Worm (Caenorhabditis elegans): ENCODE data around the gene col-114.

The col-114 gene

ce11 chrIV:7219398-7220087 lies 26.9 kb downstream of the col-114 start, which contains the start of the genes glb-23 and R13A1.1:
Gene glb-23 (minus strand): TSS chrIV:7219498.
Gene R13A1.1 (plus strand): TSS chrIV:7220037.
- TF ChIP-seq blmp-1 (tag; optimal IDR thresholded peaks at IDR 0.05) = no peak
- no peak for TF ChIP-seq ztf-4 (tag; optimal IDR thresholded peaks at IDR 0.05)
- TF ChIP-seq nhr-77 (tag; optimal IDR thresholded peaks at IDR 0.05) = no peak
- no peak for TF ChIP-seq aly-2 (tag; optimal IDR thresholded peaks at IDR 0.05)
- no peak for TF ChIP-seq elt-2 (tag; optimal IDR thresholded peaks at IDR 0.05)
- no peak for TF ChIP-seq mef-2 (tag; optimal IDR thresholded peaks at IDR 0.05)
- TF ChIP-seq nhr-85 (tag) = no peak
- TF ChIP-seq grh-1 (GFP tag; IDR thresholded peaks at IDR 0.05) = no peak
- TF ChIP-seq nhr-90 (tag; optimal IDR thresholded peaks at IDR 0.05; ENCODE audit: poor library complexity) = no peak
- TF ChIP-seq fkh-8 (tag; optimal IDR thresholded peaks at IDR 0.05) = no peak
- no peak for TF ChIP-seq ztf-11 (tag; optimal IDR thresholded peaks at IDR 0.05)
- TF ChIP-seq ceh-82 (tag; optimal IDR thresholded peaks at IDR 0.05) = no peak
- TF ChIP-seq dpl-1 (GFP tag; optimal IDR thresholded peaks at IDR 0.05) = no peak
- no peak for TF ChIP-seq mdl-1 (tag; optimal IDR thresholded peaks at IDR 0.05)
- no peak for TF ChIP-seq unc-98 (GFP tag; IDR thresholded peaks at IDR 0.05)
- TF ChIP-seq pag-3 (tag; optimal IDR thresholded peaks at IDR 0.05; ENCODE audit: borderline replicate concordance, insufficient read depth) = no peak
- TF ChIP-seq swsn-7 (tag; optimal IDR thresholded peaks at IDR 0.05) = no peak

- no peak for TF ChIP-seq ceh-8 (GFP tag; optimal IDR thresholded peaks at IDR 0.05)
- TF ChIP-seq zag-1 (tag; optimal IDR thresholded peaks at IDR 0.05) = no peak
- no peak for TF ChIP-seq fos-1 (tag; optimal IDR thresholded peaks at IDR 0.05)
- no peak for TF ChIP-seq ztf-4 (tag; optimal IDR thresholded peaks at IDR 0.05)
- no peak for TF ChIP-seq ceh-63 (GFP tag; optimal IDR thresholded peaks at IDR 0.05)
- TF ChIP-seq nhr-237 (tag; optimal IDR thresholded peaks at IDR 0.05) = no peak
- no peak for TF ChIP-seq ceh-88 (GFP tag; IDR thresholded peaks at IDR 0.05)
- no peak for TF ChIP-seq F16B12.6 (tag; optimal IDR thresholded peaks at IDR 0.05)
- TF ChIP-seq lin-14 (GFP tag; optimal IDR thresholded peaks at IDR 0.05) = no peak
- TF ChIP-seq lin-35 (GFP tag; optimal IDR thresholded peaks at IDR 0.05) = no peak
- no peak for TF ChIP-seq Y116A8C.19 (tag; optimal IDR thresholded peaks at IDR 0.05; ENCODE audit: borderline replicate concordance)
- TF ChIP-seq C04F5.9 (tag; optimal IDR thresholded peaks at IDR 0.05) = no peak
- no peak for TF ChIP-seq rnt-1 (tag; optimal IDR thresholded peaks at IDR 0.05)
- no peak for TF ChIP-seq ama-1 (optimal IDR thresholded peaks at IDR 0.05)
- TF ChIP-seq efl-3 (GFP tag; optimal IDR thresholded peaks at IDR 0.05) = no peak
- no peak for TF ChIP-seq alr-1 (tag; optimal IDR thresholded peaks at IDR 0.05; ENCODE audit: borderline replicate concordance)
- TF ChIP-seq aly-2 (tag; optimal IDR thresholded peaks at IDR 0.05) = no peak
- TF ChIP-seq lin-15B (tag; optimal IDR thresholded peaks at IDR 0.05) = no peak
- no peak for TF ChIP-seq zip-4 (GFP tag; optimal IDR thresholded peaks at IDR 0.05)
Measured at ce11 chrIV:7216210-7216609, 30.2 kb downstream of the col-114 start.

- TF ChIP-seq pax-3 (tag; optimal IDR thresholded peaks at IDR 0.05) (no peak), lin-35 (GFP tag; optimal IDR thresholded peaks at IDR 0.05) (peak in 1 of 2 experiments; percentile 14)
Measured at ce11 chrIV:7212769-7213168, 33.7 kb downstream of the col-114 start.

- TF ChIP-seq snu-23 (GFP tag; optimal IDR thresholded peaks at IDR 0.05) (no peak), efl-1 (optimal IDR thresholded peaks at IDR 0.05) (no peak), efl-1 (GFP tag; optimal IDR thresholded peaks at IDR 0.05 in 1 of 2) (no peak), fos-1 (tag; optimal IDR thresholded peaks at IDR 0.05) (no peak), nhr-90 (tag; optimal IDR thresholded peaks at IDR 0.05; ENCODE audit: poor library complexity) (no peak), vab-15 (tag; optimal IDR thresholded peaks at IDR 0.05) (no peak), xbp-1 (tag; optimal IDR thresholded peaks at IDR 0.05) (no peak)
Measured at ce11 chrIV:7211313-7211712, 35.1 kb downstream of the col-114 start.

Data from whole organism, L1 larva.